Fruit fly (Drosophila melanogaster) Kc167 (cell line): ENCODE measurements around the gene Tgt.

Experiments used
- Sin3A ChIP-seq: fragments of >200 bp; optimal IDR thresholded peaks from 2 replicates; lab custom pipeline; 2018; ENCODE audit warnings: missing external identifiers
- h ChIP-seq: fragments of >200 bp; optimal IDR thresholded peaks from 3 replicates; lab custom pipeline; 2018; ENCODE audit warnings: missing external identifiers
- psq ChIP-seq: fragments of >200 bp; optimal IDR thresholded peaks from 2 replicates; lab custom pipeline; 2017; ENCODE audit warnings: missing external identifiers
- ttk ChIP-seq: sonication (Bioruptor generic); optimal IDR thresholded peaks from 2 replicates; lab custom pipeline; 2017; ENCODE audit warnings: missing external identifiers

DNA sequence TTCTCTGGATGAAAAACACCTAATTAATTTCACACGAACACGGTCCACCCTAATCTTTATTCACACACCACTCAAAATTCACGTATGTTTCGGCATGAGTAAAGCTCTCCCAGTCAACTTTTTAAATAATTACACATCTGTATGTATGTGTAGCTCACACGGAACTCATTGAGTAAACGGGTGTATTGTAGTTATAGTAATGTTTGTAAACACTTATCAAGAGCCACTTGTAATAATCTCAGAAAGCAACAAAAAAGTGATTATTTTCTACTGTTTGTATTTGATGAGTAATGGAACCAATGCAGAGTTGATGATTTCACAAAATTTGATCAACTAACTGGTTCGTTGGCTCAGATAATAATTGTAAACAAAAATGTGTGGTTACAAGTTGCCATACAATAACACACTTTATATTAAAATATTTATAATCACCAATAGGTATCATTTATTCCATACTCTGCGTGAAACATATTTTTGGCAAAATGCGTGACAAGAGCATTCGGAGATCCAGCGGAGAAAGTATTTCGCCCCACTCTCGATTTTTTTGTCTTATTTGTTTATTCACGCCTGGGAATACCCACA lies 34.1 kb downstream of the Tgt start:
- TF ChIP-seq psq (lab: Kevin White, UChicago) (no peak), ttk (no peak), h (lab: Kevin White, UChicago) (no peak), Sin3A (lab: Kevin White, UChicago) (no peak)
